Worm (Caenorhabditis elegans) whole organism, early embryonic: ENCODE measurements around the gene nhr-1.

Experiments used
- ceh-13 ChIP-seq: fragments of 200-800 bp; sonication (Bioruptor generic); optimal IDR thresholded peaks from 2 replicates; lab custom pipeline; 2018; ENCODE audit warnings: mild to moderate bottlenecking, missing genetic modification characterization, missing compliant biosample characterization
- ets-7 ChIP-seq: sonication (generic microtip); optimal IDR thresholded peaks from 2 replicates; lab custom pipeline; 2016; ENCODE audit warnings: missing genotype, missing genetic modification characterization, missing compliant biosample characterization
- hmg-4 ChIP-seq: fragments of 200-800 bp; sonication (Bioruptor generic); optimal IDR thresholded peaks from 2 replicates; lab custom pipeline; 2018; ENCODE audit warnings: mild to moderate bottlenecking, missing genetic modification characterization, missing compliant biosample characterization
- tra-4 ChIP-seq: sonication (generic microtip); optimal IDR thresholded peaks from 2 replicates; lab custom pipeline; 2017; ENCODE audit warnings: missing genetic modification characterization, missing compliant biosample characterization

- no peak for TF ChIP-seq ets-7 (tag; lab: Kevin White, UChicago)
- no peak for TF ChIP-seq ceh-13 (GFP tag; lab: Kevin White, UChicago)
- TF ChIP-seq hmg-4: no peak
- TF ChIP-seq tra-4: no peak
Observed at ce11 chrX:17475974-17476373, 37.9 kb upstream of the nhr-1 start.
